Fruit fly (Drosophila melanogaster) whole organism, wandering third instar larva: ENCODE measurements around the gene Cpr64Ad.

ENCODE experiments used
- Abd-B ChIP-seq: fragments of >200 bp; optimal IDR thresholded peaks from 2 replicates; lab custom pipeline; 2017; ENCODE audit warnings: missing biosample characterization, missing genetic modification characterization
- CG9705 ChIP-seq: fragments of 200-800 bp; sonication (Bioruptor generic); optimal IDR thresholded peaks from 2 replicates; lab custom pipeline; 2018; ENCODE audit warnings: missing biosample characterization, mild to moderate bottlenecking, missing genetic modification characterization
- Dfd ChIP-seq: fragments of >200 bp; optimal IDR thresholded peaks from 2 replicates; lab custom pipeline; 2017; ENCODE audit warnings: missing biosample characterization, missing genetic modification characterization
- Jra ChIP-seq: sonication (Bioruptor generic); optimal IDR thresholded peaks from 2 replicates; lab custom pipeline; 2016; ENCODE audit warnings: missing biosample characterization, missing genetic modification characterization
- N ChIP-seq: fragments of >200 bp; optimal IDR thresholded peaks from 2 replicates; lab custom pipeline; 2018; ENCODE audit warnings: missing biosample characterization, missing external identifiers, missing genetic modification characterization
- br ChIP-seq: fragments of 200-800 bp; sonication (Bioruptor generic); optimal IDR thresholded peaks from 2 replicates; lab custom pipeline; 2016; ENCODE audit warnings: missing biosample characterization, missing genetic modification characterization
- dl ChIP-seq, 2 experiments: fragments of 175-275, 200-275 bp in 1 of 2; fragments of 200-275 bp in 1 of 2; sonication (Bioruptor generic); optimal IDR thresholded peaks; lab custom pipeline; 2018; ENCODE audit warnings: mild to moderate bottlenecking in 2 of 2, missing biosample characterization in 2 of 2, missing genetic modification characterization in 2 of 2, moderate library complexity in 2 of 2; ENCODE audit not compliant: partially characterized antibody in 2 of 2, insufficient read depth in 1 of 2
- fru ChIP-seq: fragments of 200-800 bp; sonication (Bioruptor generic); optimal IDR thresholded peaks from 3 replicates; lab custom pipeline; 2016; ENCODE audit warnings: missing biosample characterization, mild to moderate bottlenecking, missing genetic modification characterization
- psq ChIP-seq: fragments of 200-800 bp; sonication (Bioruptor generic); optimal IDR thresholded peaks from 3 replicates; lab custom pipeline; 2017; ENCODE audit warnings: missing biosample characterization, mild to moderate bottlenecking, missing genetic modification characterization, moderate library complexity
- usp ChIP-seq: fragments of >200 bp; optimal IDR thresholded peaks from 2 replicates; lab custom pipeline; 2017; ENCODE audit warnings: missing biosample characterization, missing genetic modification characterization
- woc ChIP-seq: sonication (Bioruptor generic); optimal IDR thresholded peaks from 2 replicates; lab custom pipeline; 2016; ENCODE audit warnings: missing biosample characterization, mild to moderate bottlenecking, missing genetic modification characterization

- TF ChIP-seq psq (GFP tag; lab: Kevin White, UChicago) = peak; percentile 4
- no peak for TF ChIP-seq CG9705 (GFP tag; lab: Kevin White, UChicago)
- no peak for TF ChIP-seq usp
- TF ChIP-seq Dfd (GFP tag; lab: Kevin White, UChicago) = no peak
- TF ChIP-seq br (GFP tag; lab: Kevin White, UChicago) = no peak
- no peak for TF ChIP-seq Abd-B
- peak; percentile 4 for TF ChIP-seq Jra (GFP tag; lab: Kevin White, UChicago)
- TF ChIP-seq dl (GFP tag; optimal IDR thresholded peaks at IDR 0.05; lab: Kevin White, UChicago; ENCODE audit: insufficient read depth in 1 of 2, partially characterized antibody in 2 of 2) = no peak
- TF ChIP-seq woc = no peak
- TF ChIP-seq fru (GFP tag; lab: Kevin White, UChicago) = no peak
- no peak for TF ChIP-seq N (GFP tag; lab: Kevin White, UChicago)
Observed at dm6 chr3L:4262384-4262783, 47.2 kb downstream of the Cpr64Ad start, which contains the start of the genes CG11586 and VhaM9.7-a.
